Worm (Caenorhabditis elegans) whole organism, dauer: ENCODE data around the gene ZK593.2.
"Not testable (repeated sequence)": the region's sequence is repeated elsewhere in the genome, so short reads cannot be mapped to it uniquely, and the experiment has no call there.

Experiments
- unc-62 ChIP-seq: sonication (generic microtip); optimal IDR thresholded peaks from 2 replicates; lab custom pipeline; 2017; ENCODE audit warnings: missing biosample characterization, missing genetic modification reagents, missing genetic modification characterization

The ZK593.2 gene

ce11 chrIV:10933777-10934546 is 20.8 kb downstream of the ZK593.2 start:
- TF ChIP-seq unc-62 (GFP tag; lab: Kevin White, UChicago), result no peak

ce11 chrIV:10934786-10935185 is 21.6 kb downstream of the ZK593.2 start:
- no peak for TF ChIP-seq unc-62 (GFP tag; lab: Kevin White, UChicago)

- no peak for TF ChIP-seq unc-62 (GFP tag; lab: Kevin White, UChicago)
Observed at ce11 chrIV:10935336-10935735, 22.2 kb downstream of the ZK593.2 start.

ce11 chrIV:10935853-10936491 is 22.8 kb downstream of the ZK593.2 start, which contains the start of gene lgg-2:
TSS of gene lgg-2 (minus strand) at chrIV:10935903.
- TF ChIP-seq unc-62 (GFP tag; lab: Kevin White, UChicago), result no peak

- no peak for TF ChIP-seq unc-62 (GFP tag; lab: Kevin White, UChicago)
Observed at ce11 chrIV:10936906-10937540, 23.8 kb downstream of the ZK593.2 start, which contains the start of gene fic-1. TSS of gene fic-1 (plus strand) at chrIV:10937454.

ce11 chrIV:10948797-10949196 is 35.6 kb downstream of the ZK593.2 start, which contains the start of gene Y69E1A.1:
TSS of gene Y69E1A.1 (minus strand) at chrIV:10948897.
- no peak for TF ChIP-seq unc-62 (GFP tag; lab: Kevin White, UChicago)

- no peak for TF ChIP-seq unc-62 (GFP tag; lab: Kevin White, UChicago)
Observed at ce11 chrIV:10949510-10949909, 36.3 kb downstream of the ZK593.2 start, which contains the start of gene nsph-3.1. TSS of gene nsph-3.1 (plus strand) at chrIV:10949810.

- TF ChIP-seq unc-62 (GFP tag; lab: Kevin White, UChicago), result no peak
Observed at ce11 chrIV:10950363-10951214, 37.4 kb downstream of the ZK593.2 start.

- no peak for TF ChIP-seq unc-62 (GFP tag; lab: Kevin White, UChicago)
Observed at ce11 chrIV:10951997-10952396, 38.8 kb downstream of the ZK593.2 start, which contains the start of gene Y69E1A.3. TSS of gene Y69E1A.3 (plus strand) at chrIV:10952297.

ce11 chrIV:10954955-10955354 is 41.8 kb downstream of the ZK593.2 start, which contains the start of gene Y69E1A.4:
TSS of gene Y69E1A.4 (plus strand) at chrIV:10955255.
- TF ChIP-seq unc-62 (GFP tag; lab: Kevin White, UChicago), result not testable (repeated sequence)

- no peak for TF ChIP-seq unc-62 (GFP tag; lab: Kevin White, UChicago)
Observed at ce11 chrIV:10957583-10958229, 44.5 kb downstream of the ZK593.2 start, which contains the start of gene Y69E1A.5. TSS of gene Y69E1A.5 (minus strand) at chrIV:10957655.

- TF ChIP-seq unc-62 (GFP tag; lab: Kevin White, UChicago), result no peak
Observed at ce11 chrIV:10958230-10958588, 45.0 kb downstream of the ZK593.2 start, which contains the start of gene sri-19. TSS of gene sri-19 (plus strand) at chrIV:10958372.
